Worm (Caenorhabditis elegans) whole organism, L4 larva: ENCODE data around the gene dmsr-10.

Experiments used
- F49E8.2 ChIP-seq: sonication (generic microtip); optimal IDR thresholded peaks from 2 replicates; lab custom pipeline; 2016; ENCODE audit warnings: missing compliant biosample characterization, mild to moderate bottlenecking, missing genetic modification characterization, borderline replicate concordance
- R02D3.7 ChIP-seq: fragments of 150-350 bp; sonication (generic microtip); optimal IDR thresholded peaks from 3 replicates; lab custom pipeline; 2014; ENCODE audit warnings: missing biosample characterization, missing genetic modification characterization
- T26A8.4 ChIP-seq: fragments of 200-800 bp; sonication (Bioruptor generic); IDR thresholded peaks from 2 replicates; pipeline ENCODE4 v1.3.6; 2022; ENCODE audit warnings: missing genetic modification characterization, missing compliant biosample characterization
- Y48G9A.11 ChIP-seq: fragments of 200-800 bp; sonication (Bioruptor generic); IDR thresholded peaks from 2 replicates; pipeline ENCODE4 v1.3.6; 2022; ENCODE audit warnings: missing genetic modification reagents, missing genetic modification characterization, missing compliant biosample characterization
- aha-1 ChIP-seq: fragments of 150-350 bp; peaks from one replicate; lab custom pipeline; 2014; ENCODE audit warnings: missing biosample characterization, missing genetic modification characterization
- aly-2 ChIP-seq: sonication (generic microtip); optimal IDR thresholded peaks from 2 replicates; lab custom pipeline; 2018; ENCODE audit warnings: missing biosample characterization, missing genetic modification characterization
- ceh-20 ChIP-seq: fragments of 200-800 bp; sonication (Bioruptor generic); IDR thresholded peaks from 2 replicates; pipeline ENCODE4 v1.3.6; 2022; ENCODE audit warnings: missing genetic modification reagents, missing genetic modification characterization, missing compliant biosample characterization
- ctbp-1 ChIP-seq: fragments of 200-800 bp; sonication (Bioruptor generic); IDR thresholded peaks from 2 replicates; pipeline ENCODE4 v1.3.6; 2022; ENCODE audit warnings: missing genetic modification reagents, missing genetic modification characterization, missing compliant biosample characterization
- daf-8 ChIP-seq: fragments of 200-800 bp; sonication (Bioruptor generic); IDR thresholded peaks from 2 replicates; pipeline ENCODE4 v1.3.6; 2022; ENCODE audit warnings: missing genetic modification characterization, missing compliant biosample characterization
- dmd-8 ChIP-seq: fragments of 200-800 bp; sonication (Bioruptor generic); IDR thresholded peaks from 2 replicates; pipeline ENCODE4 v1.3.6; 2022; ENCODE audit warnings: missing genetic modification characterization, missing compliant biosample characterization
- gei-8 ChIP-seq: fragments of 200-800 bp; sonication (Bioruptor generic); optimal IDR thresholded peaks from 2 replicates; lab custom pipeline; 2018; ENCODE audit warnings: mild to moderate bottlenecking, missing genetic modification characterization, missing compliant biosample characterization
- hlh-30 ChIP-seq: sonication (generic microtip); optimal IDR thresholded peaks from 2 replicates; lab custom pipeline; 2017; ENCODE audit warnings: antibody characterized with exemption, mild to moderate bottlenecking, missing genetic modification characterization, missing compliant biosample characterization; ENCODE audit not compliant: insufficient read depth
- lim-7 ChIP-seq: fragments of 200-800 bp; sonication (Bioruptor generic); IDR thresholded peaks from 2 replicates; pipeline ENCODE4 v1.3.6; 2022; ENCODE audit warnings: missing genetic modification characterization, missing compliant biosample characterization
- lin-1 ChIP-seq: fragments of 200-800 bp; sonication (Bioruptor generic); IDR thresholded peaks from 2 replicates; pipeline ENCODE4 v1.3.6; 2022; ENCODE audit warnings: missing genetic modification reagents, missing genetic modification characterization, missing compliant biosample characterization
- lsy-2 ChIP-seq, 2 experiments: fragments of 150-350 bp in 1 of 2; sonication (generic microtip) in 1 of 2; optimal IDR thresholded peaks; 2 replicates each; lab custom pipeline; 2014 to 2017; ENCODE audit warnings: missing biosample characterization in 2 of 2, missing genetic modification characterization in 2 of 2
- mdl-1 ChIP-seq, 2 experiments: fragments of 150-350 bp in 1 of 2; sonication (generic microtip) in 1 of 2; optimal IDR thresholded peaks; 2 replicates each; lab custom pipeline; 2014 to 2017; ENCODE audit warnings: missing biosample characterization in 2 of 2, missing genetic modification characterization in 2 of 2
- nhr-10 ChIP-seq: fragments of 150-350 bp; optimal IDR thresholded peaks from 2 replicates; lab custom pipeline; 2014; ENCODE audit warnings: missing biosample characterization, missing genetic modification characterization
- nhr-111 ChIP-seq: fragments of 200-800 bp; sonication (Bioruptor generic); optimal IDR thresholded peaks from 2 replicates; lab custom pipeline; 2018; ENCODE audit warnings: mild to moderate bottlenecking, missing genetic modification characterization, missing compliant biosample characterization
- nhr-28 ChIP-seq: fragments of 150-350 bp; optimal IDR thresholded peaks from 2 replicates; lab custom pipeline; 2014; ENCODE audit warnings: missing biosample characterization, missing genetic modification characterization
- nhr-41 ChIP-seq: fragments of 200-800 bp; sonication (Bioruptor generic); IDR thresholded peaks from 2 replicates; pipeline ENCODE4 v1.3.6; 2022; ENCODE audit warnings: missing genetic modification reagents, missing genetic modification characterization, missing compliant biosample characterization
- nhr-42 ChIP-seq: fragments of 200-800 bp; sonication (Bioruptor generic); IDR thresholded peaks from 2 replicates; pipeline ENCODE4 v1.3.6; 2022; ENCODE audit warnings: missing genetic modification characterization, missing compliant biosample characterization
- nhr-48 ChIP-seq: sonication (generic microtip); optimal IDR thresholded peaks from 2 replicates; lab custom pipeline; 2016; ENCODE audit warnings: mild to moderate bottlenecking, missing genetic modification characterization, missing compliant biosample characterization
- nhr-77 ChIP-seq: fragments of 150-350 bp; optimal IDR thresholded peaks from 2 replicates; lab custom pipeline; 2014; ENCODE audit warnings: missing biosample characterization, missing genetic modification characterization
- pha-4 ChIP-seq, 2 experiments: fragments of 150-350 bp in 1 of 2; fragments of 200-800 bp in 1 of 2; sonication (Bioruptor generic) in 1 of 2; IDR thresholded peaks in 1 of 2; optimal IDR thresholded peaks in 1 of 2; 2 replicates each; pipeline versions ENCODE4 v1.3.6 to Lab custom; 2014 to 2022; ENCODE audit warnings: missing genetic modification characterization in 2 of 2, missing genetic modification reagents in 2 of 2, missing biosample characterization in 1 of 2, missing compliant biosample characterization in 1 of 2
- sdz-12 ChIP-seq: fragments of 200-800 bp; sonication (Bioruptor generic); optimal IDR thresholded peaks from 2 replicates; lab custom pipeline; 2018; ENCODE audit warnings: mild to moderate bottlenecking, missing genetic modification characterization, missing compliant biosample characterization
- snpc-1.2 ChIP-seq: fragments of 200-800 bp; sonication (Bioruptor generic); IDR thresholded peaks from 2 replicates; pipeline ENCODE4 v1.3.6; 2022; ENCODE audit warnings: missing genetic modification reagents, missing genetic modification characterization, missing compliant biosample characterization
- unc-62 ChIP-seq, 3 experiments: fragments of 150-350 bp in 1 of 3; sonication (generic microtip); optimal IDR thresholded peaks in 2 of 3; peaks in 1 of 3; 1 replicate in 1 of 3; 2 replicates in 2 of 3; lab custom pipeline; 2014 to 2017; ENCODE audit warnings: missing biosample characterization in 3 of 3, missing genetic modification characterization in 3 of 3, missing genetic modification reagents in 3 of 3, missing genotype in 1 of 3
- vab-7 ChIP-seq: fragments of 200-800 bp; sonication (Bioruptor generic); IDR thresholded peaks from 2 replicates; pipeline ENCODE4 v1.3.6; 2022; ENCODE audit warnings: missing genetic modification reagents, missing genetic modification characterization, missing compliant biosample characterization
- zag-1 ChIP-seq: fragments of 150-350 bp; optimal IDR thresholded peaks from 2 replicates; lab custom pipeline; 2014; ENCODE audit warnings: missing biosample characterization, missing genetic modification characterization
- zip-2 ChIP-seq: fragments of 150-350 bp; optimal IDR thresholded peaks from 2 replicates; lab custom pipeline; 2014; ENCODE audit warnings: missing biosample characterization, missing genetic modification characterization
- ztf-11 ChIP-seq: fragments of 150-350 bp; optimal IDR thresholded peaks from 2 replicates; lab custom pipeline; 2014; ENCODE audit warnings: missing biosample characterization, missing genetic modification characterization
- ztf-7 ChIP-seq: fragments of 150-350 bp; optimal IDR thresholded peaks from 2 replicates; lab custom pipeline; 2014; ENCODE audit warnings: missing biosample characterization, missing genetic modification characterization

The dmsr-10 gene

DNA sequence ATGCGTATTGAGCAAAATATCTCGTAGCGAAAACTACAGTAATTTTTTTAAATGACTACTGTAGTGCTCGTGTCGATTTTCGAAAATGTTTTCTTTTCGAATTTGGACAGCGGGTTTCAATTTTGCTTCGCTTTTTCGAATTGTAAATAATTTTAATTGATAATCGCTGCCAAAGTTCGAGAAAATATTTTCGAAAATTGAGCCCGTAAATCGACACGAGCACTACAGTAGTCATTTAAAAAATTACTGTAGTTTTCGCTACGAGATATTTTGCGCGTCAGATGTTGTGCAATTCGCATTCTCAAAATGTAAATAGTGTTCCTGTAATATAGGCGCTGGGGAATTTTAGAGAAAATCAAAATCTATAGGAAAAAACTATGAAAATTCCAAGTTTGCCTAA is 19.5 kb downstream of the dmsr-10 start:
- TF ChIP-seq nhr-10 (tag; lab: Kevin White, UChicago): no peak
- no peak for TF ChIP-seq zag-1 (tag; lab: Kevin White, UChicago)

DNA sequence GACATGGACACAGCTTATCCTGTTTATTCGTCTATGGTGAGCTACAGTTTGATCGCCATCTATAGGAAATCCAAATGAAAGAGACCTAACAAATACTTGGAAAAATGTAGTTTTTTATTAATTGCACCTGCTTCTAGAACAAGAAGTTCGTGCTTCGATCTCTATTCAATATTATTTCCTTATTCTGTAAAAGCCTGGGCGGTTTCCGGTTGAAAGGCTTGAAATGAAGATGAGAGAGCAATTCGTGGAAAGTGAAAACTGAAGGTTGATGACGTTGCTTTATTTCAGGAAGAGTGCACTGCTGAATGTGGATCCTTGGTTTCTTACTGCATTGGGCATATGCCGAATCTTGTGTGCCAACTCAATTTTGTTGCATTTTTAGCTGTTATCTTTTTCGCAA is 21.1 kb downstream of the dmsr-10 start:
- TF ChIP-seq F49E8.2: no peak
- no peak for TF ChIP-seq lsy-2 (tag; optimal IDR thresholded peaks at IDR 0.05; lab: Kevin White, UChicago)
- no peak for TF ChIP-seq lin-1 (GFP tag; lab: Robert Waterston, UW)
- TF ChIP-seq aha-1 (tag; lab: Kevin White, UChicago): peak; percentile 34
- no peak for TF ChIP-seq mdl-1 (tag; optimal IDR thresholded peaks at IDR 0.05; lab: Kevin White, UChicago)
- no peak for TF ChIP-seq nhr-41 (GFP tag; lab: Robert Waterston, UW)

DNA sequence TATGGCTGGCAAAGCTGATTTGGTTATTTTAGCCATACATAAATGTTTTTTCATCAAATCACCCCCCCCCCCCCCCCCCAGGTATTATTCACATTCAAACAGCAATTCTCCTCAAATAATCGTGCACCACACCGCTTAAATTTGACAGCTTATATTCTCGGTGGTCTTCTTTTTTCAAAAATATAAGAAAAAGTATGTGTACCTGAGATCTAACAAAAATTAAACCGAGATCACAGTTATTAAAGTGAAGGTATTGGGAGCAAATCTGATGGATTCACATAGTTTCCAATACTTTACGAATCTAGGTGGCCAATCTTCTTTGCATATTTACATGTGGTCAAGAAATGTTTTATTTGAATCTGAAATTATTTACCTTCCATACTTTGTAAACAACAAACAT is 21.6 kb downstream of the dmsr-10 start, which contains the start of gene ZC404.15:
ZC404.15 (plus strand) TSS at position 301 of the 400 bp plus-strand sequence.
- TF ChIP-seq hlh-30 (tag; lab: Kevin White, UChicago) (no peak), aha-1 (tag; lab: Kevin White, UChicago) (peak; percentile 47), ceh-20 (GFP tag; lab: Robert Waterston, UW) (no peak)
- TF ChIP-seq, all 104 proteins: peak for 1

DNA sequence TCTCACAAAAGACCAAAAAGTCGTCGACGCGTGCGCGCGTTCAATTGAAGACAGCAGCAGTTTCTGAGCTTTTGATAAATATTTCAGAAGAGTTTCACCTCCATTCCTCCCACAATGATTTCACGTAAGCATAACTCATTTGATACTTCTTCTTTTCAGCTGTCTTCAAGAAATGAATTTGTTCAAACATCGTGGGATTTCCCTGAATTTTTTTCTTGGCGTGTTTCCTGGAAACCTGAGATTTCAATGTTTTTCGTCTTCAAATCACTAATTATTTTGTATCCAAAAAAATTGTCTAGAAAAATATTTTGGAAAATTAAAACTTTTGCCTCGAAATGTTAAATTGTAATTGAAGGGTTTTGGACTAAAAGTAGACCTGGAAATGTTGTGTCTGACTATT is 23.3 kb downstream of the dmsr-10 start:
- TF ChIP-seq dmd-8 (GFP tag; lab: Robert Waterston, UW): no peak
- no peak for TF ChIP-seq aly-2
- TF ChIP-seq sdz-12 (GFP tag; lab: Kevin White, UChicago): no peak
- no peak for TF ChIP-seq T26A8.4 (GFP tag; lab: Robert Waterston, UW)
- no peak for TF ChIP-seq nhr-41 (GFP tag; lab: Robert Waterston, UW)
- no peak for TF ChIP-seq pha-4 (GFP tag; IDR thresholded peaks at IDR 0.05; lab: Robert Waterston, UW)
- TF ChIP-seq pha-4 (tag; optimal IDR thresholded peaks at IDR 0.05; lab: Kevin White, UChicago): no peak
- TF ChIP-seq nhr-28 (tag; lab: Kevin White, UChicago): no peak
- TF ChIP-seq daf-8: no peak
- no peak for TF ChIP-seq ztf-11 (tag; lab: Kevin White, UChicago)
- no peak for TF ChIP-seq hlh-30 (tag; lab: Kevin White, UChicago)
- TF ChIP-seq nhr-111 (GFP tag; lab: Kevin White, UChicago): no peak
- TF ChIP-seq ztf-7: no peak
- no peak for TF ChIP-seq R02D3.7 (tag; lab: Kevin White, UChicago)
- no peak for TF ChIP-seq nhr-42 (GFP tag; lab: Robert Waterston, UW)
- TF ChIP-seq nhr-48 (tag; lab: Kevin White, UChicago): no peak
- no peak for TF ChIP-seq vab-7 (GFP tag; lab: Robert Waterston, UW)
- no peak for TF ChIP-seq gei-8 (GFP tag; lab: Kevin White, UChicago)
- no peak for TF ChIP-seq zip-2 (tag; lab: Kevin White, UChicago)

DNA sequence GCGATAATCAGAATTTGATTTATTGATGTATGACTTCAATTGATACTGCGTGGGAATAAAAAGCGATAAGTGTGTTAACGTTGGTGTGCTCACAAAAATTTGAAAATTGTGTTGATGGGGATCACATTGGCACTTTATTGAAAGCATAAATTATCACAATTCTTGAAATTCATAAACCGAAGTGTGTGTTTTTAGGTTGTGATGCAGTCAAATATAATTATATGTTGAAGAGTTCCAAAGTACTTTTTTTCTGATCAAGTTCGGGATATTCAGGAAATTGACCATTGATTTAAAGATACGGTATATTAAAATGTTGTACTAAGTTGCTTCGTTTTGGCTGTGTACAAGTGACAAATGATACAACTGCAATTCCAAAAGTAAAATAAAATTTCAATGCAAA is 26.0 kb downstream of the dmsr-10 start, which contains the start of gene srh-28:
srh-28 (minus strand) TSS at position 101 of the 400 bp plus-strand sequence.
- TF ChIP-seq unc-62 (GFP tag; optimal IDR thresholded peaks at IDR 0.05 in 1 of 2; lab: Kevin White, UChicago): peak in 1 of 2 experiments; percentile 22
- no peak for TF ChIP-seq unc-62 (tag; optimal IDR thresholded peaks at IDR 0.05; lab: Kevin White, UChicago)
- TF ChIP-seq snpc-1.2 (GFP tag; lab: Robert Waterston, UW): no peak
- TF ChIP-seq nhr-77 (tag; lab: Kevin White, UChicago): no peak
- no peak for TF ChIP-seq Y48G9A.11 (GFP tag; lab: Robert Waterston, UW)
- TF ChIP-seq lim-7 (GFP tag; lab: Robert Waterston, UW): no peak
- no peak for TF ChIP-seq ctbp-1 (GFP tag; lab: Robert Waterston, UW)
